Fruit fly (Drosophila melanogaster) whole organism, embryonic: ENCODE results near the gene aux.

ENCODE experiments used
- Bgb ChIP-seq: fragments of 200-800 bp; sonication (Bioruptor generic); IDR thresholded peaks from 2 replicates; pipeline ENCODE4 v1.3.6; 2022; ENCODE audit warnings: missing biosample characterization, missing genetic modification characterization; ENCODE audit not compliant: partially characterized antibody
- Blimp-1 ChIP-seq: fragments of 200-800 bp; sonication (Bioruptor generic); optimal IDR thresholded peaks from 3 replicates; lab custom pipeline; 2018; ENCODE audit warnings: missing biosample characterization, missing genetic modification characterization, mild to moderate bottlenecking, moderate library complexity, missing genetic modification reagents
- Bteb2 ChIP-seq: fragments of 200-800 bp; sonication (Bioruptor generic); optimal IDR thresholded peaks from 2 replicates; lab custom pipeline; 2016; ENCODE audit warnings: missing biosample characterization, missing genetic modification characterization
- CG11093 ChIP-seq: fragments of 200-800 bp; sonication (Bioruptor generic); IDR thresholded peaks from 3 replicates; pipeline ENCODE4 v1.3.6; 2022; ENCODE audit warnings: missing biosample characterization, missing genetic modification characterization
- CG12744 ChIP-seq: fragments of 200-800 bp; sonication (Bioruptor generic); optimal IDR thresholded peaks from 2 replicates; lab custom pipeline; 2016; ENCODE audit warnings: missing biosample characterization, missing genetic modification characterization
- CG12769 ChIP-seq: fragments of 200-800 bp; sonication (Bioruptor generic); optimal IDR thresholded peaks from 2 replicates; lab custom pipeline; 2019; ENCODE audit warnings: missing biosample characterization, mild to moderate bottlenecking, missing genetic modification characterization, moderate library complexity
- CG14710 ChIP-seq: fragments of 200-800 bp; sonication (Bioruptor generic); optimal IDR thresholded peaks from 3 replicates; lab custom pipeline; 2019; ENCODE audit warnings: missing biosample characterization, mild to moderate bottlenecking, missing genetic modification characterization, moderate library complexity
- CG17612 ChIP-seq: fragments of 200-800 bp; sonication (Bioruptor generic); IDR thresholded peaks from 2 replicates; pipeline ENCODE4 v1.3.6; 2022; ENCODE audit warnings: missing biosample characterization, missing genetic modification characterization
- CG17912 ChIP-seq: fragments of 200-800 bp; sonication (Bioruptor generic); optimal IDR thresholded peaks from 2 replicates; lab custom pipeline; 2018; ENCODE audit warnings: missing biosample characterization, mild to moderate bottlenecking, missing genetic modification characterization
- CG2199 ChIP-seq: fragments of 200-800 bp; sonication (Bioruptor generic); IDR thresholded peaks from 3 replicates; pipeline ENCODE4 v1.3.6; 2022; ENCODE audit warnings: missing biosample characterization, missing genetic modification characterization
- CG3995 ChIP-seq: fragments of 200-800 bp; sonication (Bioruptor generic); optimal IDR thresholded peaks from 3 replicates; lab custom pipeline; 2016; ENCODE audit warnings: missing biosample characterization, missing genetic modification characterization
- CG4404 ChIP-seq: fragments of 200-800 bp; sonication (Bioruptor generic); IDR thresholded peaks from 2 replicates; pipeline ENCODE4 v1.3.6; 2022; ENCODE audit warnings: missing biosample characterization, missing genetic modification characterization
- CG4617 ChIP-seq: fragments of 200-800 bp; sonication (Bioruptor generic); optimal IDR thresholded peaks from 3 replicates; lab custom pipeline; 2016; ENCODE audit warnings: missing biosample characterization, missing genetic modification characterization, borderline replicate concordance
- CG4854 ChIP-seq: fragments of 200-800 bp; sonication (Bioruptor generic); optimal IDR thresholded peaks from 2 replicates; lab custom pipeline; 2016; ENCODE audit warnings: missing biosample characterization, missing genetic modification characterization, inconsistent platforms
- CG7271 ChIP-seq: fragments of 200-800 bp; sonication (Bioruptor generic); optimal IDR thresholded peaks from 2 replicates; lab custom pipeline; 2018; ENCODE audit warnings: missing biosample characterization, mild to moderate bottlenecking, missing genetic modification characterization, moderate library complexity
- CG7963 ChIP-seq: fragments of 200-800 bp; sonication (Bioruptor generic); IDR thresholded peaks from 3 replicates; pipeline ENCODE4 v1.3.6; 2022; ENCODE audit warnings: missing biosample characterization, missing genetic modification characterization; ENCODE audit not compliant: partially characterized antibody
- CG8765 ChIP-seq: fragments of 200-800 bp; sonication (Bioruptor generic); IDR thresholded peaks from 2 replicates; pipeline ENCODE4 v1.3.6; 2022; ENCODE audit warnings: missing biosample characterization, missing genetic modification characterization
- Dref ChIP-seq: fragments of 200-800 bp; sonication (Bioruptor generic); IDR thresholded peaks from 2 replicates; pipeline ENCODE4 v1.3.6; 2022; ENCODE audit warnings: missing biosample characterization, missing genetic modification characterization
- GATAe ChIP-seq: fragments of 200-800 bp; sonication (Bioruptor generic); conservative IDR thresholded peaks from 2 replicates; pipeline ENCODE4 v1.3.6; 2022; ENCODE audit warnings: missing biosample characterization, missing genetic modification characterization
- H2.0 ChIP-seq: fragments of 200-800 bp; sonication (Bioruptor generic); IDR thresholded peaks from 2 replicates; pipeline ENCODE4 v1.3.6; 2022; ENCODE audit warnings: missing biosample characterization, missing genetic modification characterization
- HmgZ ChIP-seq: fragments of 200-800 bp; sonication (Bioruptor generic); optimal IDR thresholded peaks from 2 replicates; lab custom pipeline; 2018; ENCODE audit warnings: missing biosample characterization, mild to moderate bottlenecking, missing genetic modification characterization
- Hr39 ChIP-seq: fragments of >200 bp; optimal IDR thresholded peaks from 2 replicates; lab custom pipeline; 2017
- Mrtf ChIP-seq: fragments of 200-800 bp; sonication (Bioruptor generic); IDR thresholded peaks from 3 replicates; pipeline ENCODE4 v1.3.6; 2022; ENCODE audit warnings: missing biosample characterization, missing genetic modification characterization
- PHDP ChIP-seq: fragments of 200-800 bp; sonication (Bioruptor generic); optimal IDR thresholded peaks from 3 replicates; lab custom pipeline; 2018; ENCODE audit warnings: missing biosample characterization, mild to moderate bottlenecking, missing genetic modification characterization, moderate library complexity
- Scr ChIP-seq: fragments of 200-800 bp; sonication (Bioruptor generic); IDR thresholded peaks from 2 replicates; pipeline ENCODE4 v1.3.6; 2022; ENCODE audit warnings: missing biosample characterization, missing genetic modification characterization; ENCODE audit not compliant: partially characterized antibody
- Six4 ChIP-seq: fragments of 200-800 bp; sonication (Bioruptor generic); optimal IDR thresholded peaks from 2 replicates; lab custom pipeline; 2016; ENCODE audit warnings: missing biosample characterization, missing genetic modification characterization
- al ChIP-seq: fragments of 200-800 bp; sonication (Bioruptor generic); IDR thresholded peaks from 2 replicates; pipeline ENCODE4 v1.3.6; 2022; ENCODE audit warnings: missing biosample characterization, missing genetic modification characterization
- ash1 ChIP-seq: fragments of 200-800 bp; sonication (Bioruptor generic); optimal IDR thresholded peaks from 2 replicates; lab custom pipeline; 2018; ENCODE audit warnings: missing biosample characterization, mild to moderate bottlenecking, missing genetic modification characterization
- az2 ChIP-seq: fragments of 200-800 bp; sonication (Bioruptor generic); optimal IDR thresholded peaks from 3 replicates; lab custom pipeline; 2016; ENCODE audit warnings: missing biosample characterization, missing genetic modification characterization
- chinmo ChIP-seq: fragments of 200-800 bp; sonication (Bioruptor generic); IDR thresholded peaks from 4 replicates; pipeline ENCODE4 v1.3.6; 2022; ENCODE audit warnings: missing biosample characterization, missing genetic modification characterization; ENCODE audit not compliant: partially characterized antibody
- chm ChIP-seq: fragments of 200-800 bp; sonication (Bioruptor generic); IDR thresholded peaks from 2 replicates; pipeline ENCODE4 v1.3.6; 2022; ENCODE audit warnings: missing biosample characterization, missing genetic modification characterization
- ci ChIP-seq: fragments of 200-800 bp; sonication (Bioruptor generic); IDR thresholded peaks from 3 replicates; pipeline ENCODE4 v1.3.6; 2022; ENCODE audit warnings: missing biosample characterization, missing genetic modification characterization
- danr ChIP-seq: fragments of 200-800 bp; sonication (Bioruptor generic); IDR thresholded peaks from 2 replicates; pipeline ENCODE4 v1.3.6; 2022; ENCODE audit warnings: missing biosample characterization, missing genetic modification characterization
- fd64A ChIP-seq: fragments of 200-800 bp; sonication (Bioruptor generic); optimal IDR thresholded peaks from 3 replicates; lab custom pipeline; 2018; ENCODE audit warnings: missing biosample characterization, mild to moderate bottlenecking, missing genetic modification characterization
- ftz-f1 ChIP-seq: fragments of 200-800 bp; sonication (Bioruptor generic); optimal IDR thresholded peaks from 2 replicates; lab custom pipeline; 2016; ENCODE audit warnings: missing biosample characterization, missing genetic modification characterization
- gfzf ChIP-seq: fragments of 200-800 bp; sonication (Bioruptor generic); optimal IDR thresholded peaks from 2 replicates; lab custom pipeline; 2016; ENCODE audit warnings: missing biosample characterization, mild to moderate bottlenecking, missing genetic modification characterization, moderate library complexity
- hbn ChIP-seq: fragments of 200-800 bp; sonication (Bioruptor generic); IDR thresholded peaks from 2 replicates; pipeline ENCODE4 v1.3.6; 2022; ENCODE audit warnings: missing biosample characterization, missing genetic modification characterization; ENCODE audit not compliant: partially characterized antibody
- jigr1 ChIP-seq: fragments of 200-800 bp; sonication (Bioruptor generic); IDR thresholded peaks from 3 replicates; pipeline ENCODE4 v1.3.6; 2022; ENCODE audit warnings: missing biosample characterization, missing genetic modification characterization
- luna ChIP-seq: fragments of 200-800 bp; sonication (Bioruptor generic); optimal IDR thresholded peaks from 2 replicates; lab custom pipeline; 2016; ENCODE audit warnings: missing biosample characterization, missing genetic modification characterization
- maf-S ChIP-seq: fragments of 200-800 bp; sonication (Bioruptor generic); optimal IDR thresholded peaks from 2 replicates; lab custom pipeline; 2016; ENCODE audit warnings: missing biosample characterization, missing genetic modification characterization
- otp ChIP-seq: fragments of 200-800 bp; sonication (Bioruptor generic); IDR thresholded peaks from 3 replicates; pipeline ENCODE4, ENCODE4 v1.3.6; 2022; ENCODE audit warnings: missing biosample characterization, missing genetic modification characterization
- sens ChIP-seq: fragments of 200-800 bp; sonication (Bioruptor generic); peaks from one replicate; lab custom pipeline; 2016; ENCODE audit warnings: missing biosample characterization, missing genetic modification characterization
- sna ChIP-seq: fragments of 200-800 bp; sonication (Bioruptor generic); IDR thresholded peaks from 2 replicates; pipeline ENCODE4 v1.3.6; 2022; ENCODE audit warnings: missing biosample characterization, missing genetic modification characterization; ENCODE audit not compliant: partially characterized antibody
- sug ChIP-seq: fragments of 200-800 bp; optimal IDR thresholded peaks from 2 replicates; lab custom pipeline; 2019; ENCODE audit warnings: missing biosample characterization, mild to moderate bottlenecking, missing genetic modification characterization, moderate library complexity
- tin ChIP-seq: fragments of 200-800 bp; sonication (Bioruptor generic); optimal IDR thresholded peaks from 3 replicates; lab custom pipeline; 2016; ENCODE audit warnings: missing biosample characterization, missing genetic modification characterization
- tna ChIP-seq: fragments of 200-800 bp; sonication (Bioruptor generic); IDR thresholded peaks from 2 replicates; pipeline ENCODE4 v1.3.6; 2022; ENCODE audit warnings: missing biosample characterization, missing genetic modification characterization; ENCODE audit not compliant: partially characterized antibody
- unc-4 ChIP-seq: fragments of 200-800 bp; sonication (Bioruptor generic); IDR thresholded peaks from 2 replicates; pipeline ENCODE4 v1.3.6; 2022; ENCODE audit warnings: missing biosample characterization, missing genetic modification characterization; ENCODE audit not compliant: partially characterized antibody
- zen ChIP-seq: fragments of 200-800 bp; sonication (Bioruptor generic); optimal IDR thresholded peaks from 3 replicates; lab custom pipeline; 2018; ENCODE audit warnings: missing biosample characterization, mild to moderate bottlenecking, missing genetic modification characterization, moderate library complexity
- zen2 ChIP-seq: fragments of 200-800 bp; sonication (Bioruptor generic); IDR thresholded peaks from 3 replicates; pipeline ENCODE4 v1.3.6; 2022; ENCODE audit warnings: missing biosample characterization, missing genetic modification characterization; ENCODE audit not compliant: partially characterized antibody

The aux gene

dm6 chr3R:4220780-4221179 is 9.2 kb downstream of the aux start (continued):
- TF ChIP-seq CG7963 (peak; percentile 97), Mrtf (GFP tag; lab: Robert Waterston, UW) (no peak), ftz-f1 (peak; percentile 83), Bteb2 (GFP tag; lab: Kevin White, UChicago) (no peak), CG17612 (GFP tag; lab: Robert Waterston, UW) (no peak), Bgb (GFP tag; lab: Robert Waterston, UW) (peak; percentile 100), otp (GFP tag; lab: Robert Waterston, UW) (no peak), sens (GFP tag; lab: Kevin White, UChicago) (peak; percentile 73), Blimp-1 (GFP tag; lab: Kevin White, UChicago) (no peak), CG12744 (GFP tag; lab: Kevin White, UChicago) (no peak), CG4854 (no peak), jigr1 (GFP tag; lab: Robert Waterston, UW) (no peak), tin (GFP tag; lab: Kevin White, UChicago) (peak; percentile 56), CG11093 (GFP tag; lab: Robert Waterston, UW) (no peak), Dref (GFP tag; lab: Robert Waterston, UW) (peak; percentile 100), HmgZ (tag; lab: Kevin White, UChicago) (peak; percentile 74), tna (GFP tag; lab: Robert Waterston, UW) (peak; percentile 97), CG3995 (GFP tag; lab: Kevin White, UChicago) (peak; percentile 52), Scr (GFP tag; lab: Robert Waterston, UW) (peak; percentile 95), maf-S (peak; percentile 27), chinmo (GFP tag; lab: Robert Waterston, UW) (peak; percentile 98), H2.0 (0 out of 2 replicates have a peak, but pooled peaks have one; percentile 23), hbn (GFP tag; lab: Robert Waterston, UW) (peak; percentile 95), CG4617 (GFP tag; lab: Kevin White, UChicago) (peak; percentile 82), CG2199 (GFP tag; lab: Robert Waterston, UW) (0 out of 3 replicates have a peak, but pooled peaks have one; percentile 76), ash1 (GFP tag; lab: Kevin White, UChicago) (no peak), CG14710 (peak; percentile 42), sna (GFP tag; lab: Robert Waterston, UW) (peak; percentile 96), gfzf (peak; percentile 31), chm (GFP tag; lab: Robert Waterston, UW) (peak; percentile 54; the same call in 1 of the 2 replicates), CG8765 (GFP tag; lab: Robert Waterston, UW) (no peak)
- TF ChIP-seq, all 482 proteins: peak for 179

dm6 chr3R:4228426-4228825 is 16.8 kb downstream of the aux start:
- TF ChIP-seq sens (GFP tag; lab: Kevin White, UChicago) (peak; percentile 70), unc-4 (GFP tag; lab: Robert Waterston, UW) (no peak), sug (tag; lab: Kevin White, UChicago) (peak; percentile 78), Hr39 (no peak), danr (no peak), GATAe (no peak), ftz-f1 (peak; percentile 72), CG12769 (tag; lab: Kevin White, UChicago) (peak; percentile 0)

- TF ChIP-seq HmgZ (tag; lab: Kevin White, UChicago) (peak; percentile 80), ci (peak; percentile 83; the same call in 2 of the 3 replicates), al (GFP tag; lab: Robert Waterston, UW) (peak; percentile 46; the same call in 1 of the 2 replicates), az2 (GFP tag; lab: Kevin White, UChicago) (peak; percentile 73), Six4 (peak; percentile 27), CG4404 (GFP tag; lab: Robert Waterston, UW) (peak; percentile 53; the same call in 1 of the 2 replicates), CG7271 (tag; lab: Kevin White, UChicago) (no peak), zen (tag; lab: Kevin White, UChicago) (peak; percentile 66), fd64A (GFP tag; lab: Kevin White, UChicago) (no peak), CG17912 (GFP tag; lab: Kevin White, UChicago) (no peak), zen2 (GFP tag; lab: Robert Waterston, UW) (no peak), luna (GFP tag; lab: Kevin White, UChicago) (no peak), PHDP (tag; lab: Kevin White, UChicago) (peak; percentile 74)
These were observed 17.7 kb downstream of the aux start, which contains the start of gene DhpD for dm6 chr3R:4229137-4229764. DhpD (minus strand) TSS chr3R:4229238.
